Fruit fly (Drosophila melanogaster): ENCODE measurements around the gene CG14720.

The CG14720 gene

dm6 chr3R:11669954-11670347 is 41.5 kb upstream of the CG14720 start:
- TF ChIP-seq pad (GFP tag; optimal IDR thresholded peaks at IDR 0.05) (no peak), CG11617 (GFP tag; optimal IDR thresholded peaks at IDR 0.05) (no peak)

- TF ChIP-seq Hr96 (GFP tag; optimal IDR thresholded peaks at IDR 0.05) (no peak), bab1 (GFP tag; optimal IDR thresholded peaks at IDR 0.05) (no peak), CG12768 (GFP tag; optimal IDR thresholded peaks at IDR 0.05) (no peak), Clk (GFP tag; optimal IDR thresholded peaks at IDR 0.05) (no peak), CG7045 (GFP tag; optimal IDR thresholded peaks at IDR 0.05) (no peak), CG1620 (GFP tag; optimal IDR thresholded peaks at IDR 0.05) (no peak), Mnt (GFP tag; optimal IDR thresholded peaks at IDR 0.05) (no peak), CG33017 (tag; optimal IDR thresholded peaks at IDR 0.05) (no peak), Crg-1 (GFP tag; optimal IDR thresholded peaks at IDR 0.05) (no peak), CG5204 (GFP tag; optimal IDR thresholded peaks at IDR 0.05) (no peak), toe (GFP tag; optimal IDR thresholded peaks at IDR 0.05) (no peak), CG14711 (tag; optimal IDR thresholded peaks at IDR 0.05) (no peak), kay (GFP tag; ENCODE audit: borderline replicate concordance) (no peak), ovo (GFP tag; optimal IDR thresholded peaks at IDR 0.05) (no peak), tj (GFP tag; optimal IDR thresholded peaks at IDR 0.05) (no peak), cic (GFP tag; optimal IDR thresholded peaks at IDR 0.05) (no peak), cnc (optimal IDR thresholded peaks at IDR 0.05) (no peak), CG7101 (tag; optimal IDR thresholded peaks at IDR 0.05) (no peak), pad (GFP tag; optimal IDR thresholded peaks at IDR 0.05) (no peak)
Observed at dm6 chr3R:11670888-11671287, 40.6 kb upstream of the CG14720 start.

- TF ChIP-seq Hr96 (GFP tag; optimal IDR thresholded peaks at IDR 0.05), result no peak
- TF ChIP-seq CG5204 (GFP tag; optimal IDR thresholded peaks at IDR 0.05), result no peak
- TF ChIP-seq Crg-1 (GFP tag; optimal IDR thresholded peaks at IDR 0.05), result no peak
- no peak for TF ChIP-seq CG12768 (GFP tag; optimal IDR thresholded peaks at IDR 0.05)
- TF ChIP-seq CG33017 (tag; optimal IDR thresholded peaks at IDR 0.05), result no peak
- TF ChIP-seq CG11617 (GFP tag; optimal IDR thresholded peaks at IDR 0.05), result no peak
- no peak for TF ChIP-seq Mnt (GFP tag; optimal IDR thresholded peaks at IDR 0.05)
- no peak for TF ChIP-seq ovo (GFP tag; optimal IDR thresholded peaks at IDR 0.05)
- TF ChIP-seq bab1 (GFP tag; optimal IDR thresholded peaks at IDR 0.05), result no peak
- TF ChIP-seq CG7045 (GFP tag; optimal IDR thresholded peaks at IDR 0.05), result no peak
- TF ChIP-seq Clk (GFP tag; optimal IDR thresholded peaks at IDR 0.05), result no peak
Observed at dm6 chr3R:11671784-11672183, 39.7 kb upstream of the CG14720 start.

DNA sequence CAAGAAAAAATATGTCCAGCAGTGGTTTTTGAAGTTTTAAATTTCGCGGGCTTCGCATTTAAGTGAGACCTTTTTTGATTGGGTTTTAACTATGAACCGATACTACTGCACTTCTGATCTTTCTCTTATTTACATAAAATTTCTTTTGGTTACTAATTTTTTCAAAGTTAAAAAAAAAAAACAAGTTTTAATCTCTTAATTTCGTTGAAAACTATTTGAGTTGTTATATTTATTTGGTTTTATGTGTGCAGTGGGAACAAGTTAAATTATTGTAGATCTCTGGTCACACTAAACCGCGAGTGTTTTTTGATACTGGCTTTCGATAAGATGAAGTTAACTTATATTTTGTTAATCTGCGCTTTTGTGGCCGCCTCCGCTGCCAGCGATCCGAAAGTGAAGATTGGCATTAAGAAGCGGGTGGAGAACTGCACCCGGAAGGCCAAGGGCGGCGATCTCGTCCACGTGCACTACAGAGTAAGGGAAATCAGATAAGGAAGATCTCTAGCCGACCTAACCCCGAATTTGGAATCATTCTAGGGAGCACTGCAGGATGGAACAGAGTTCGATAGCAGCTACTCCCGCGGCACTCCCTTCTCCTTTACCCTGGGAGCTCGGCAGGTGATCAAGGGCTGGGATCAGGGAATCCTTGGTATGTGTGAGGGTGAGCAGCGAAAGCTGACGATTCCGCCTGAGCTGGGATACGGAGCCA is 37.4 kb upstream of the CG14720 start, which contains the start of gene CG14715:
TSS of gene CG14715 (plus strand) at position 267 of the 709 bp plus-strand sequence.
- TF ChIP-seq CG12768 (GFP tag; optimal IDR thresholded peaks at IDR 0.05), result no peak
- TF ChIP-seq CG5204 (GFP tag; optimal IDR thresholded peaks at IDR 0.05), result no peak
- TF ChIP-seq Clk (GFP tag; optimal IDR thresholded peaks at IDR 0.05), result no peak
- no peak for TF ChIP-seq cic (GFP tag; optimal IDR thresholded peaks at IDR 0.05)
- peak; percentile 61 for TF ChIP-seq toe (GFP tag; optimal IDR thresholded peaks at IDR 0.05)
- peak; percentile 60 for TF ChIP-seq CG7101 (tag; optimal IDR thresholded peaks at IDR 0.05)
- peak; percentile 52 for TF ChIP-seq CG1620 (GFP tag; optimal IDR thresholded peaks at IDR 0.05)
- no peak for TF ChIP-seq CG33017 (tag; optimal IDR thresholded peaks at IDR 0.05)
- no peak for TF ChIP-seq Crg-1 (GFP tag; optimal IDR thresholded peaks at IDR 0.05)
- TF ChIP-seq pad (GFP tag; optimal IDR thresholded peaks at IDR 0.05), result no peak
- peak; percentile 9 for TF ChIP-seq CG11617 (GFP tag; optimal IDR thresholded peaks at IDR 0.05)
- TF ChIP-seq tj (GFP tag; optimal IDR thresholded peaks at IDR 0.05), result peak; percentile 9
- peak; percentile 9 for TF ChIP-seq CG7045 (GFP tag; optimal IDR thresholded peaks at IDR 0.05)
- TF ChIP-seq bab1 (GFP tag; optimal IDR thresholded peaks at IDR 0.05), result peak; percentile 79
- peak; percentile 37 for TF ChIP-seq Hr96 (GFP tag; optimal IDR thresholded peaks at IDR 0.05)
- TF ChIP-seq kay (GFP tag; ENCODE audit: borderline replicate concordance), result no peak
- TF ChIP-seq Mnt (GFP tag; optimal IDR thresholded peaks at IDR 0.05), result peak; percentile 39
- peak; percentile 1 for TF ChIP-seq ovo (GFP tag; optimal IDR thresholded peaks at IDR 0.05)
- TF ChIP-seq cnc (optimal IDR thresholded peaks at IDR 0.05), result no peak
- TF ChIP-seq CG14711 (tag; optimal IDR thresholded peaks at IDR 0.05), result peak; percentile 51

- peak; percentile 34 for TF ChIP-seq ovo (GFP tag; optimal IDR thresholded peaks at IDR 0.05)
- TF ChIP-seq toe (GFP tag; optimal IDR thresholded peaks at IDR 0.05), result no peak
- peak; percentile 88 for TF ChIP-seq CG11617 (GFP tag; optimal IDR thresholded peaks at IDR 0.05)
- TF ChIP-seq Clk (GFP tag; optimal IDR thresholded peaks at IDR 0.05), result peak; percentile 75
- peak; percentile 95 for TF ChIP-seq CG33017 (tag; optimal IDR thresholded peaks at IDR 0.05)
- no peak for TF ChIP-seq cnc (optimal IDR thresholded peaks at IDR 0.05)
- no peak for TF ChIP-seq CG5204 (GFP tag; optimal IDR thresholded peaks at IDR 0.05)
- TF ChIP-seq pad (GFP tag; optimal IDR thresholded peaks at IDR 0.05), result peak; percentile 81
- TF ChIP-seq CG12768 (GFP tag; optimal IDR thresholded peaks at IDR 0.05), result peak; percentile 92
- no peak for TF ChIP-seq kay (GFP tag; ENCODE audit: borderline replicate concordance)
- peak; percentile 58 for TF ChIP-seq Hr96 (GFP tag; optimal IDR thresholded peaks at IDR 0.05)
- peak; percentile 95 for TF ChIP-seq CG14711 (tag; optimal IDR thresholded peaks at IDR 0.05)
- peak; percentile 86 for TF ChIP-seq CG1620 (GFP tag; optimal IDR thresholded peaks at IDR 0.05)
- TF ChIP-seq cic (GFP tag; optimal IDR thresholded peaks at IDR 0.05), result peak; percentile 7
- TF ChIP-seq tj (GFP tag; optimal IDR thresholded peaks at IDR 0.05), result peak; percentile 85
- peak; percentile 88 for TF ChIP-seq CG7045 (GFP tag; optimal IDR thresholded peaks at IDR 0.05)
- TF ChIP-seq CG7101 (tag; optimal IDR thresholded peaks at IDR 0.05), result peak; percentile 96
- TF ChIP-seq Crg-1 (GFP tag; optimal IDR thresholded peaks at IDR 0.05), result peak; percentile 69
- peak; percentile 70 for TF ChIP-seq Mnt (GFP tag; optimal IDR thresholded peaks at IDR 0.05)
- peak; percentile 97 for TF ChIP-seq bab1 (GFP tag; optimal IDR thresholded peaks at IDR 0.05)
Observed at dm6 chr3R:11678016-11678415, 33.5 kb upstream of the CG14720 start, which contains the start of gene CG18476. TSS of gene CG18476 (minus strand) at chr3R:11678116.

DNA sequence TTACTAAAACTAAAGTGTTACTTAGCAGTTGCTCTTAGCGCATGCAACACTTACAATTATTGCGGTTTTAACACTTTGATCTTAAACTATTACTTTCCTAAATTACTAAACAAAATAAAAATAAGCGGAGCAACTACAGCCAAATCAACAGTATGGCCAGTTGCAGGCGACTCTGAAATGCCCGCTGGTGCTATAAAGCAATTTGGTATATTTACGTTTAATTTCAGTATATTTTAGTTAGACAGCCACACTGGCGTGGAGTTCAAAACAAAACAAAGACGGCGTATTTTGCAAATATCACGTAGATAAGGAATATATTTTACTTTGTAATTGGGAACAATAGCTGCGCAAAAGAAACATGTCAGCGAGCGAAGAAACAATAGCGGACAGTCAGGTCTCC is 32.0 kb upstream of the CG14720 start, which contains the start of the genes Taf12 and Ho:
TSS of gene Taf12 (minus strand) at position 178 of the 400 bp plus-strand sequence.
TSS of gene Ho (plus strand) at position 231 of the 400 bp plus-strand sequence.
- TF ChIP-seq bab1 (GFP tag; optimal IDR thresholded peaks at IDR 0.05) (peak; percentile 38), pad (GFP tag; optimal IDR thresholded peaks at IDR 0.05) (no peak), CG14711 (tag; optimal IDR thresholded peaks at IDR 0.05) (peak; percentile 32), CG12768 (GFP tag; optimal IDR thresholded peaks at IDR 0.05) (no peak), CG7101 (tag; optimal IDR thresholded peaks at IDR 0.05) (peak; percentile 21), cic (GFP tag; optimal IDR thresholded peaks at IDR 0.05) (peak; percentile 32), Mnt (GFP tag; optimal IDR thresholded peaks at IDR 0.05) (peak; percentile 45), kay (GFP tag; ENCODE audit: borderline replicate concordance) (no peak)

Data from whole organism, adult.